Fruit fly (Drosophila melanogaster): ENCODE results near the gene vkg.

vkg gene

dm6 chr2L:5022602-5023001, 5.4 kb downstream of the vkg start:
- TF ChIP-seq gl (tag; optimal IDR thresholded peaks at IDR 0.05) (no peak), Pif1B (GFP tag; optimal IDR thresholded peaks at IDR 0.05) (no peak), CG13204 (GFP tag; optimal IDR thresholded peaks at IDR 0.05) (no peak), fd96Ca (GFP tag; IDR thresholded peaks at IDR 0.05) (no peak), CG9948 (tag; optimal IDR thresholded peaks at IDR 0.05) (no peak), CG10348 (GFP tag; IDR thresholded peaks at IDR 0.05) (no peak), Ets98B (GFP tag; IDR thresholded peaks at IDR 0.05) (no peak), Snoo (tag; optimal IDR thresholded peaks at IDR 0.05) (no peak), CG8301 (tag; optimal IDR thresholded peaks at IDR 0.05) (no peak)

DNA sequence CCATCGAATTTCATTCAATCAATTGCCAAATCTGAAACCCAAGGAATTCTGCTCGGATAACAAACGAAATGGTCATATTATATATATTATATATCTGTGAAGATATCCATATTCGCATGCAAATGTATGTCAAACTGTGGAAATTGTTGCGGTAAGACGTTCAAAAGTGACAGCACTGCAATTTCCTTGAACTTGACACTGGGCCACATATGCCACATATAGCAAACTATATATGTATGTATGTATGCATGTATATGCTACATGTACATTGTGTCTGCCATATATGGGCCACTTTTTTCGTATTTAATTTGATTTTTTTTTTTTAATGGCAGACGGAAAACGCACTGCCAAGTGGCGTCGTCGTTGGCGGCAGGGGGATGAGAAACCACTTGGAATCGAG, 7.5 kb downstream of the vkg start:
- peak; percentile 20 for TF ChIP-seq EcR (GFP tag; optimal IDR thresholded peaks at IDR 0.05)
- no peak for TF ChIP-seq CG14655 (GFP tag; optimal IDR thresholded peaks at IDR 0.05)

dm6 chr2L:5010784-5011260, 17.2 kb downstream of the vkg start, which contains the start of the genes CG31917, Tfb5 and SelT:
Gene CG31917, minus strand, starts transcription at chr2L:5010834.
Gene Tfb5, minus strand, starts transcription at chr2L:5010834.
Gene SelT, plus strand, starts transcription at chr2L:5010922.
- TF ChIP-seq CG8159 (tag; optimal IDR thresholded peaks at IDR 0.05) (peak; percentile 31), CG12605 (GFP tag; IDR thresholded peaks at IDR 0.05) (no peak), CG10348 (GFP tag; IDR thresholded peaks at IDR 0.05) (no peak), CG32121 (GFP tag; IDR thresholded peaks at IDR 0.05) (no peak), Pif1B (GFP tag; optimal IDR thresholded peaks at IDR 0.05) (no peak), Ets98B (GFP tag; IDR thresholded peaks at IDR 0.05) (no peak), EcR (GFP tag; optimal IDR thresholded peaks at IDR 0.05) (peak; percentile 29), gl (tag; optimal IDR thresholded peaks at IDR 0.05) (no peak), Pif1A (GFP tag; optimal IDR thresholded peaks at IDR 0.05) (no peak), Snoo (tag; optimal IDR thresholded peaks at IDR 0.05) (no peak), CG8301 (tag; optimal IDR thresholded peaks at IDR 0.05) (no peak), CG14655 (GFP tag; optimal IDR thresholded peaks at IDR 0.05) (no peak), fd96Ca (GFP tag; IDR thresholded peaks at IDR 0.05) (no peak), CG15710 (tag; optimal IDR thresholded peaks at IDR 0.05) (peak; percentile 43), CG13204 (GFP tag; optimal IDR thresholded peaks at IDR 0.05) (no peak), CG4496 (GFP tag; IDR thresholded peaks at IDR 0.05) (no peak), CG34367 (tag; optimal IDR thresholded peaks at IDR 0.05) (no peak), rn (GFP tag; IDR thresholded peaks at IDR 0.05) (no peak), CG9948 (tag; optimal IDR thresholded peaks at IDR 0.05) (no peak), D1 (tag; optimal IDR thresholded peaks at IDR 0.05) (no peak), CG17806 (tag; optimal IDR thresholded peaks at IDR 0.05) (peak; percentile 13)

- peak; percentile 34; the same call in 1 of the 3 replicates for TF ChIP-seq CG4496 (GFP tag; IDR thresholded peaks at IDR 0.05)
- no peak for TF ChIP-seq CG34367 (tag; optimal IDR thresholded peaks at IDR 0.05)
- no peak for TF ChIP-seq D1 (tag; optimal IDR thresholded peaks at IDR 0.05)
- TF ChIP-seq CG15710 (tag; optimal IDR thresholded peaks at IDR 0.05) = no peak
- TF ChIP-seq CG12605 (GFP tag; IDR thresholded peaks at IDR 0.05) = 0 out of 2 replicates have a peak, but pooled peaks have one; percentile 12
- TF ChIP-seq Pif1B (GFP tag; optimal IDR thresholded peaks at IDR 0.05) = no peak
- TF ChIP-seq EcR (GFP tag; optimal IDR thresholded peaks at IDR 0.05) = peak; percentile 44
- no peak for TF ChIP-seq CG9948 (tag; optimal IDR thresholded peaks at IDR 0.05)
- no peak for TF ChIP-seq gl (tag; optimal IDR thresholded peaks at IDR 0.05)
- no peak for TF ChIP-seq Pif1A (GFP tag; optimal IDR thresholded peaks at IDR 0.05)
- peak; percentile 11 for TF ChIP-seq CG17806 (tag; optimal IDR thresholded peaks at IDR 0.05)
Observed at dm6 chr2L:5009306-5010030, 18.5 kb downstream of the vkg start, which contains the start of gene Rtnl1. Gene Rtnl1, minus strand, starts transcription at chr2L:5009720.

- TF ChIP-seq CG15710 (tag; optimal IDR thresholded peaks at IDR 0.05) = no peak
- peak; percentile 19 for TF ChIP-seq EcR (GFP tag; optimal IDR thresholded peaks at IDR 0.05)
- TF ChIP-seq Ets98B (GFP tag; IDR thresholded peaks at IDR 0.05) = peak; percentile 25; the same call in 1 of the 2 replicates
- no peak for TF ChIP-seq CG34367 (tag; optimal IDR thresholded peaks at IDR 0.05)
- no peak for TF ChIP-seq fd96Ca (GFP tag; IDR thresholded peaks at IDR 0.05)
- TF ChIP-seq CG8159 (tag; optimal IDR thresholded peaks at IDR 0.05) = peak; percentile 0
Observed at dm6 chr2L:5007256-5007655, 20.7 kb downstream of the vkg start.

dm6 chr2L:5006323-5006722, 21.7 kb downstream of the vkg start:
- peak; percentile 47 for TF ChIP-seq EcR (GFP tag; optimal IDR thresholded peaks at IDR 0.05)
- TF ChIP-seq CG8301 (tag; optimal IDR thresholded peaks at IDR 0.05) = no peak

DNA sequence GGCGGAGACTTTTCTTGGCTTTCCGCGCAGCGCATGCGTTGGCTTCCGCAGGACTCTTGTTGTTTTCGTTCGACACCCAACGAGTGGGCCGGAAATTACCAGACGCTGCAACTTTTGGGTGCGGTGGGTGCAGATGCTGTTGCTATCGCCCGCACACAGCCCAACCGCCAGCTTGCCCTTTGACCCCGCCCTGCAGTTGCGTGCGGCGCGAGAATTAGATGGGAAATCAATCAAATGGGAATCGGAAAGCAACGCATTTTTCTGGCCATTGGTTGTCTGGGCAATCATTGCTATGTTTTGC, 22.6 kb downstream of the vkg start:
- TF ChIP-seq rn (GFP tag; IDR thresholded peaks at IDR 0.05) (no peak), Ets98B (GFP tag; IDR thresholded peaks at IDR 0.05) (no peak), EcR (GFP tag; optimal IDR thresholded peaks at IDR 0.05) (no peak), Pif1A (GFP tag; optimal IDR thresholded peaks at IDR 0.05) (no peak), CG12605 (GFP tag; IDR thresholded peaks at IDR 0.05) (no peak), Pif1B (GFP tag; optimal IDR thresholded peaks at IDR 0.05) (no peak), CG4496 (GFP tag; IDR thresholded peaks at IDR 0.05) (no peak), CG9948 (tag; optimal IDR thresholded peaks at IDR 0.05) (no peak), CG8301 (tag; optimal IDR thresholded peaks at IDR 0.05) (no peak), CG10348 (GFP tag; IDR thresholded peaks at IDR 0.05) (no peak), gl (tag; optimal IDR thresholded peaks at IDR 0.05) (no peak), CG8159 (tag; optimal IDR thresholded peaks at IDR 0.05) (no peak), CG14655 (GFP tag; optimal IDR thresholded peaks at IDR 0.05) (no peak), CG32121 (GFP tag; IDR thresholded peaks at IDR 0.05) (no peak)
